Worm (Caenorhabditis elegans) whole organism, mixed stage, embryonic: ENCODE data around the gene hum-2.

ENCODE experiments used
- blmp-1 ChIP-seq: fragments of 150-350 bp; optimal IDR thresholded peaks from 2 replicates; lab custom pipeline; 2014; ENCODE audit warnings: missing biosample characterization, missing genetic modification characterization
- ceh-83 ChIP-seq: fragments of 200-800 bp; sonication (Bioruptor generic); optimal IDR thresholded peaks from 2 replicates; lab custom pipeline; 2018; ENCODE audit warnings: mild to moderate bottlenecking, missing genetic modification characterization, missing compliant biosample characterization
- ces-1 ChIP-seq: fragments of 150-350 bp; optimal IDR thresholded peaks from 2 replicates; lab custom pipeline; 2014; ENCODE audit warnings: missing biosample characterization, missing genetic modification reagents, missing genetic modification characterization
- drap-1 ChIP-seq: fragments of 200-800 bp; sonication (Bioruptor generic); optimal IDR thresholded peaks from 3 replicates; lab custom pipeline; 2018; ENCODE audit warnings: mild to moderate bottlenecking, missing genetic modification characterization, missing compliant biosample characterization
- ham-2 ChIP-seq: fragments of 200-800 bp; sonication (Bioruptor generic); optimal IDR thresholded peaks from 2 replicates; lab custom pipeline; 2018; ENCODE audit warnings: mild to moderate bottlenecking, missing genetic modification characterization, missing compliant biosample characterization
- lsy-2 ChIP-seq: fragments of 150-350 bp; optimal IDR thresholded peaks from 2 replicates; lab custom pipeline; 2014; ENCODE audit warnings: missing biosample characterization, missing genetic modification characterization
- nhr-237 ChIP-seq: fragments of 150-350 bp; optimal IDR thresholded peaks from 2 replicates; lab custom pipeline; 2014; ENCODE audit warnings: missing biosample characterization, missing genetic modification characterization
- nhr-28 ChIP-seq: fragments of 150-350 bp; optimal IDR thresholded peaks from 2 replicates; lab custom pipeline; 2014; ENCODE audit warnings: missing biosample characterization, missing genetic modification characterization
- pha-4 ChIP-seq: fragments of 150-350 bp; optimal IDR thresholded peaks from 2 replicates; lab custom pipeline; 2018; ENCODE audit warnings: missing biosample characterization, missing genetic modification reagents, missing genetic modification characterization
- snpc-4 ChIP-seq: fragments of 150-350 bp; optimal IDR thresholded peaks from 2 replicates; lab custom pipeline; 2014; ENCODE audit warnings: missing biosample characterization, missing genetic modification characterization
- sptf-1 ChIP-seq: sonication (generic microtip); optimal IDR thresholded peaks from 2 replicates; lab custom pipeline; 2017; ENCODE audit warnings: mild to moderate bottlenecking, missing genetic modification characterization, moderate library complexity, missing compliant biosample characterization
- unc-62 ChIP-seq: fragments of 150-350 bp; optimal IDR thresholded peaks from 2 replicates; lab custom pipeline; 2014; ENCODE audit warnings: missing biosample characterization, missing genetic modification reagents, missing genetic modification characterization

ce11 chrV:9444618-9445017 is 58.6 kb downstream of the hum-2 start:
- TF ChIP-seq blmp-1 (tag; lab: Kevin White, UChicago) (no peak), ceh-83 (GFP tag; lab: Kevin White, UChicago) (no peak), drap-1 (GFP tag; lab: Kevin White, UChicago) (no peak), nhr-28 (tag; lab: Kevin White, UChicago) (no peak), lsy-2 (tag; lab: Kevin White, UChicago) (no peak), pha-4 (no peak), sptf-1 (tag; lab: Kevin White, UChicago) (no peak), ham-2 (GFP tag; lab: Kevin White, UChicago) (no peak), nhr-237 (tag; lab: Kevin White, UChicago) (no peak), snpc-4 (tag; lab: Kevin White, UChicago) (no peak), unc-62 (GFP tag; lab: Kevin White, UChicago) (no peak), ces-1 (no peak)
